Worm (Caenorhabditis elegans) whole organism, young adult: ENCODE measurements around the gene C32D5.8.
A peak's percentile ranks its signal among the peaks of the same experiment; 100 is the strongest.

Source experiments
- B0035.1 ChIP-seq: sonication (generic microtip); optimal IDR thresholded peaks from 2 replicates; lab custom pipeline; 2016; ENCODE audit warnings: missing genetic modification characterization, mild to moderate bottlenecking, missing compliant biosample characterization, missing genotype, missing genetic modification reagents
- D2030.7 ChIP-seq: fragments of 200-800 bp; sonication (Bioruptor generic); IDR thresholded peaks from 2 replicates; pipeline ENCODE4 v1.3.6; 2022; ENCODE audit warnings: missing genetic modification reagents, missing genetic modification characterization, missing compliant biosample characterization
- F10E7.11 ChIP-seq: sonication (generic microtip); optimal IDR thresholded peaks from 2 replicates; lab custom pipeline; 2017; ENCODE audit warnings: mild to moderate bottlenecking, missing genetic modification characterization, moderate library complexity, missing compliant biosample characterization
- F22D6.2 ChIP-seq: sonication (generic microtip); optimal IDR thresholded peaks from 2 replicates; lab custom pipeline; 2016; ENCODE audit warnings: mild to moderate bottlenecking, missing genetic modification characterization, missing compliant biosample characterization
- F37B4.10 ChIP-seq: fragments of 200-800 bp; sonication (Bioruptor generic); IDR thresholded peaks from 2 replicates; pipeline ENCODE4 v1.3.6; 2022; ENCODE audit warnings: missing genetic modification characterization, missing compliant biosample characterization
- K11D2.4 ChIP-seq: fragments of 200-800 bp; sonication (Bioruptor generic); IDR thresholded peaks from 2 replicates; pipeline ENCODE4 v1.3.6; 2022; ENCODE audit warnings: missing genetic modification reagents, missing genetic modification characterization, missing compliant biosample characterization
- Y53F4B.3 ChIP-seq: fragments of 200-800 bp; sonication (Bioruptor generic); IDR thresholded peaks from 2 replicates; pipeline ENCODE4 v1.3.6; 2022; ENCODE audit warnings: missing genetic modification reagents, missing genetic modification characterization, missing compliant biosample characterization
- akir-1 ChIP-seq: fragments of 200-800 bp; sonication (Bioruptor generic); optimal IDR thresholded peaks from 2 replicates; lab custom pipeline; 2018; ENCODE audit warnings: mild to moderate bottlenecking, missing genetic modification characterization, moderate library complexity, missing compliant biosample characterization
- ama-1 ChIP-seq, 3 experiments: fragments of 150-350 bp in 1 of 3; sonication (generic microtip) in 2 of 3; optimal IDR thresholded peaks; 2 replicates each; lab custom pipeline; 2014 to 2018; ENCODE audit warnings: missing biosample characterization in 2 of 3, missing genetic modification characterization in 2 of 3, missing genetic modification reagents in 2 of 3
- athp-1 ChIP-seq: sonication (generic microtip); optimal IDR thresholded peaks from 2 replicates; lab custom pipeline; 2017; ENCODE audit warnings: mild to moderate bottlenecking, missing genetic modification characterization, missing compliant biosample characterization
- bed-1 ChIP-seq: fragments of 200-800 bp; sonication (Bioruptor generic); IDR thresholded peaks from 2 replicates; pipeline ENCODE4 v1.3.6; 2022; ENCODE audit warnings: missing genetic modification reagents, missing genetic modification characterization, missing compliant biosample characterization
- ccch-3 ChIP-seq: fragments of 200-800 bp; sonication (Bioruptor generic); optimal IDR thresholded peaks from 2 replicates; lab custom pipeline; 2018; ENCODE audit warnings: mild to moderate bottlenecking, missing genetic modification characterization, missing compliant biosample characterization
- ceh-100 ChIP-seq: fragments of 200-800 bp; sonication (Bioruptor generic); IDR thresholded peaks from 2 replicates; pipeline ENCODE4 v1.3.6; 2022; ENCODE audit warnings: missing genetic modification reagents, missing genetic modification characterization, missing compliant biosample characterization
- ceh-40 ChIP-seq: fragments of 200-800 bp; sonication (Bioruptor generic); IDR thresholded peaks from 2 replicates; pipeline ENCODE4 v1.3.6; 2022; ENCODE audit warnings: missing genetic modification characterization, missing compliant biosample characterization
- ceh-79 ChIP-seq: sonication (generic microtip); optimal IDR thresholded peaks from 2 replicates; lab custom pipeline; 2017; ENCODE audit warnings: mild to moderate bottlenecking, missing genetic modification characterization, missing compliant biosample characterization
- chd-7 ChIP-seq: sonication (generic microtip); optimal IDR thresholded peaks from 2 replicates; lab custom pipeline; 2016; ENCODE audit warnings: mild to moderate bottlenecking, missing genetic modification characterization, moderate library complexity, missing compliant biosample characterization
- die-1 ChIP-seq: sonication (generic microtip); optimal IDR thresholded peaks from 2 replicates; lab custom pipeline; 2016; ENCODE audit warnings: missing genotype, mild to moderate bottlenecking, missing genetic modification characterization, missing compliant biosample characterization
- dpl-1 ChIP-seq: fragments of 150-350 bp; optimal IDR thresholded peaks from 2 replicates; lab custom pipeline; 2014; ENCODE audit warnings: missing biosample characterization, missing genetic modification reagents, missing genetic modification characterization
- efl-1 ChIP-seq: fragments of 150-350 bp; optimal IDR thresholded peaks from 2 replicates; lab custom pipeline; 2014; ENCODE audit warnings: missing biosample characterization, missing genetic modification reagents, missing genetic modification characterization
- egl-18 ChIP-seq: fragments of 200-800 bp; sonication (Bioruptor generic); IDR thresholded peaks from 2 replicates; pipeline ENCODE4 v1.3.6; 2022; ENCODE audit warnings: missing genetic modification reagents, missing genetic modification characterization, missing compliant biosample characterization
- ets-4 ChIP-seq: fragments of 200-800 bp; sonication (Bioruptor generic); optimal IDR thresholded peaks from 2 replicates; lab custom pipeline; 2018; ENCODE audit warnings: mild to moderate bottlenecking, missing genetic modification characterization, missing compliant biosample characterization
- gei-17 ChIP-seq: fragments of 200-800 bp; sonication (Bioruptor generic); optimal IDR thresholded peaks from 2 replicates; lab custom pipeline; 2018; ENCODE audit warnings: mild to moderate bottlenecking, missing genetic modification characterization, missing compliant biosample characterization
- hlh-26 ChIP-seq: fragments of 200-800 bp; sonication (Bioruptor generic); conservative IDR thresholded peaks from 2 replicates; pipeline ENCODE4 v1.3.6; 2022; ENCODE audit warnings: missing genetic modification reagents, missing genetic modification characterization, missing compliant biosample characterization
- hmg-1.2 ChIP-seq: fragments of 200-800 bp; sonication (Bioruptor generic); IDR thresholded peaks from 2 replicates; pipeline ENCODE4 v1.3.6; 2022; ENCODE audit warnings: missing genetic modification reagents, missing genetic modification characterization, missing compliant biosample characterization
- lin-26 ChIP-seq: fragments of 200-800 bp; sonication (Bioruptor generic); IDR thresholded peaks from 2 replicates; pipeline ENCODE4 v1.3.6; 2022; ENCODE audit warnings: missing genetic modification reagents, missing genetic modification characterization, missing compliant biosample characterization
- lsy-27 ChIP-seq: sonication (generic microtip); optimal IDR thresholded peaks from 2 replicates; lab custom pipeline; 2017; ENCODE audit warnings: missing genetic modification characterization, mild to moderate bottlenecking, missing compliant biosample characterization, antibody characterized with exemption, missing genotype, borderline replicate concordance; ENCODE audit not compliant: insufficient read depth
- madf-3 ChIP-seq: fragments of 200-800 bp; sonication (Bioruptor generic); IDR thresholded peaks from 2 replicates; pipeline ENCODE4 v1.3.6; 2022; ENCODE audit warnings: missing genetic modification reagents, missing genetic modification characterization, missing compliant biosample characterization
- madf-6 ChIP-seq: fragments of 200-800 bp; sonication (Bioruptor generic); IDR thresholded peaks from 2 replicates; pipeline ENCODE4 v1.3.6; 2022; ENCODE audit warnings: missing genetic modification reagents, missing genetic modification characterization, missing compliant biosample characterization
- madf-8 ChIP-seq: fragments of 200-800 bp; sonication (Bioruptor generic); conservative IDR thresholded peaks from 2 replicates; pipeline ENCODE4 v1.3.6; 2022; ENCODE audit warnings: missing genetic modification reagents, missing genetic modification characterization, missing compliant biosample characterization
- mel-28 ChIP-seq: sonication (generic microtip); optimal IDR thresholded peaks from 2 replicates; lab custom pipeline; 2016; ENCODE audit warnings: borderline replicate concordance, mild to moderate bottlenecking, missing genetic modification characterization, missing compliant biosample characterization
- mes-4 ChIP-seq: sonication (generic microtip); optimal IDR thresholded peaks from 2 replicates; lab custom pipeline; 2016; ENCODE audit warnings: missing genotype, missing genetic modification characterization, missing compliant biosample characterization
- mxl-1 ChIP-seq: sonication (generic microtip); optimal IDR thresholded peaks from 2 replicates; lab custom pipeline; 2016; ENCODE audit warnings: missing genetic modification characterization, missing compliant biosample characterization
- nfya-1 ChIP-seq: sonication (generic microtip); optimal IDR thresholded peaks from 2 replicates; lab custom pipeline; 2017; ENCODE audit warnings: antibody characterized with exemption, missing compliant biosample characterization, missing genetic modification characterization, borderline replicate concordance; ENCODE audit not compliant: insufficient read depth
- nhr-80 ChIP-seq: sonication (generic microtip); optimal IDR thresholded peaks from 2 replicates; lab custom pipeline; 2016; ENCODE audit warnings: missing genetic modification characterization, missing compliant biosample characterization
- nhr-90 ChIP-seq: sonication (generic microtip); optimal IDR thresholded peaks from 2 replicates; lab custom pipeline; 2016; ENCODE audit warnings: missing genotype, mild to moderate bottlenecking, missing genetic modification characterization, missing compliant biosample characterization
- rcor-1 ChIP-seq: fragments of 200-800 bp; sonication (Bioruptor generic); IDR thresholded peaks from 2 replicates; pipeline ENCODE4 v1.3.6; 2022; ENCODE audit warnings: missing genetic modification reagents, missing genetic modification characterization, missing compliant biosample characterization
- repo-1 ChIP-seq: sonication (generic microtip); optimal IDR thresholded peaks from 2 replicates; lab custom pipeline; 2017; ENCODE audit warnings: mild to moderate bottlenecking, missing genetic modification characterization, missing compliant biosample characterization
- sdz-38 ChIP-seq: sonication (generic microtip); optimal IDR thresholded peaks from 2 replicates; lab custom pipeline; 2016; ENCODE audit warnings: missing genotype, missing genetic modification characterization, missing compliant biosample characterization
- snpc-1.3 ChIP-seq: sonication (generic microtip); optimal IDR thresholded peaks from 2 replicates; lab custom pipeline; 2017; ENCODE audit warnings: missing genetic modification characterization, mild to moderate bottlenecking, missing compliant biosample characterization, antibody characterized with exemption, moderate library complexity, missing genotype, missing genetic modification reagents; ENCODE audit not compliant: insufficient read depth
- snpc-3.4 ChIP-seq: sonication (generic microtip); optimal IDR thresholded peaks from 2 replicates; lab custom pipeline; 2017; ENCODE audit warnings: missing genetic modification characterization, mild to moderate bottlenecking, missing compliant biosample characterization, antibody characterized with exemption, moderate library complexity, missing genotype, missing genetic modification reagents
- tbp1 ChIP-seq: fragments of 200-800 bp; sonication (Bioruptor generic); optimal IDR thresholded peaks from 2 replicates; lab custom pipeline; 2018; ENCODE audit warnings: mild to moderate bottlenecking, missing genetic modification characterization, missing compliant biosample characterization
- unc-62 ChIP-seq: fragments of 150-350 bp; optimal IDR thresholded peaks from 2 replicates; lab custom pipeline; 2014; ENCODE audit warnings: missing biosample characterization, missing genetic modification reagents, missing genetic modification characterization
- zfh-2 ChIP-seq: fragments of 200-800 bp; sonication (Bioruptor generic); conservative IDR thresholded peaks from 2 replicates; pipeline ENCODE4 v1.3.6; 2022; ENCODE audit warnings: missing genetic modification reagents, missing genetic modification characterization, missing compliant biosample characterization
- zim-3 ChIP-seq: sonication (generic microtip); optimal IDR thresholded peaks from 2 replicates; lab custom pipeline; 2017; ENCODE audit warnings: mild to moderate bottlenecking, missing genetic modification characterization, moderate library complexity, missing compliant biosample characterization

Gene C32D5.8

ce11 chrII:6327317-6327716 is 18.4 kb downstream of the C32D5.8 start (continued):
- no peak for TF ChIP-seq madf-8
- no peak for TF ChIP-seq nfya-1 (tag; lab: Kevin White, UChicago)
- TF ChIP-seq F10E7.11, result no peak
- TF ChIP-seq akir-1 (GFP tag; lab: Kevin White, UChicago), result no peak
- TF ChIP-seq dpl-1 (GFP tag; lab: Kevin White, UChicago), result no peak
- TF ChIP-seq sdz-38, result no peak
- TF ChIP-seq K11D2.4 (GFP tag; lab: Robert Waterston, UW), result no peak
- no peak for TF ChIP-seq hmg-1.2 (GFP tag; lab: Robert Waterston, UW)
- TF ChIP-seq athp-1, result no peak
- TF ChIP-seq tbp1, result peak; percentile 30
- TF ChIP-seq madf-6 (GFP tag; lab: Robert Waterston, UW), result no peak
- peak; percentile 90 for TF ChIP-seq ets-4
- no peak for TF ChIP-seq F37B4.10 (GFP tag; lab: Robert Waterston, UW)
- TF ChIP-seq nhr-90, result no peak
- no peak for TF ChIP-seq snpc-3.4 (tag; lab: Kevin White, UChicago)
- no peak for TF ChIP-seq lsy-27 (tag; lab: Kevin White, UChicago)
- TF ChIP-seq mxl-1 (tag; lab: Kevin White, UChicago), result no peak
- no peak for TF ChIP-seq Y53F4B.3 (GFP tag; lab: Robert Waterston, UW)

ce11 chrII:6324086-6324485 is 21.7 kb downstream of the C32D5.8 start, which contains the start of gene sma-6:
sma-6 (plus strand) TSS chrII:6324484.
- TF ChIP-seq hlh-26 (no peak), efl-1 (GFP tag; lab: Kevin White, UChicago) (peak; percentile 6), hmg-1.2 (GFP tag; lab: Robert Waterston, UW) (peak; percentile 21; the same call in 1 of the 2 replicates)

- no peak for TF ChIP-seq madf-3 (GFP tag; lab: Robert Waterston, UW)
- no peak for TF ChIP-seq gei-17 (GFP tag; lab: Kevin White, UChicago)
- TF ChIP-seq repo-1, result no peak
- TF ChIP-seq zim-3 (tag; lab: Kevin White, UChicago), result no peak
- no peak for TF ChIP-seq ceh-79 (tag; lab: Kevin White, UChicago)
- no peak for TF ChIP-seq egl-18 (GFP tag; lab: Robert Waterston, UW)
- no peak for TF ChIP-seq ama-1 (optimal IDR thresholded peaks at IDR 0.05; lab: Kevin White, UChicago)
- no peak for TF ChIP-seq ama-1 (GFP tag; optimal IDR thresholded peaks at IDR 0.05; lab: Kevin White, UChicago)
- no peak for TF ChIP-seq B0035.1
These were observed 22.8 kb downstream of the C32D5.8 start, which contains the start of gene C32D5.4 for ce11 chrII:6322979-6323378. C32D5.4 (minus strand) TSS chrII:6323079.

- TF ChIP-seq nhr-80 (tag; lab: Kevin White, UChicago), result no peak
- TF ChIP-seq mes-4 (tag; lab: Kevin White, UChicago), result no peak
- TF ChIP-seq die-1 (tag; lab: Kevin White, UChicago), result no peak
- no peak for TF ChIP-seq hmg-1.2 (GFP tag; lab: Robert Waterston, UW)
- no peak for TF ChIP-seq unc-62 (GFP tag; lab: Kevin White, UChicago)
- no peak for TF ChIP-seq ceh-79 (tag; lab: Kevin White, UChicago)
- TF ChIP-seq F37B4.10 (GFP tag; lab: Robert Waterston, UW), result no peak
- TF ChIP-seq snpc-1.3, result no peak
- TF ChIP-seq mel-28 (tag; lab: Kevin White, UChicago), result no peak
- TF ChIP-seq bed-1, result no peak
- no peak for TF ChIP-seq ceh-40 (GFP tag; lab: Robert Waterston, UW)
- TF ChIP-seq chd-7 (tag; lab: Kevin White, UChicago), result no peak
- TF ChIP-seq ccch-3 (GFP tag; lab: Kevin White, UChicago), result no peak
- no peak for TF ChIP-seq lin-26 (GFP tag; lab: Robert Waterston, UW)
- no peak for TF ChIP-seq zfh-2 (GFP tag; lab: Robert Waterston, UW)
- no peak for TF ChIP-seq rcor-1 (GFP tag; lab: Robert Waterston, UW)
- TF ChIP-seq ceh-100 (GFP tag; lab: Robert Waterston, UW), result no peak
- no peak for TF ChIP-seq F22D6.2 (tag; lab: Kevin White, UChicago)
- no peak for TF ChIP-seq D2030.7 (GFP tag; lab: Robert Waterston, UW)
- TF ChIP-seq, all 124 proteins: peak for 0
These were observed 23.7 kb downstream of the C32D5.8 start for ce11 chrII:6322081-6322480.
